6 worm cellular contexts compared by ENCODE assay signal in genomic region chrIV:14833537-14833936, ce11.
TF ChIP-seq lines count a peak whose summit lies in the region.

No protein-coding gene starts in this region.

TF ChIP-seq in whole organism, L1 larva, 84 proteins besides CTCF, POLR2A, EP300 and RAD21:
- TF ChIP-seq ces-1 (GFP tag; optimal IDR thresholded peaks at IDR 0.05; lab: Kevin White, UChicago) (no peak), snu-23 (GFP tag; optimal IDR thresholded peaks at IDR 0.05; lab: Kevin White, UChicago) (no peak), blmp-1 (tag; optimal IDR thresholded peaks at IDR 0.05; lab: Kevin White, UChicago) (peak; percentile 65), nhr-85 (tag; lab: Kevin White, UChicago) (peak; percentile 57), ceh-90 (tag; optimal IDR thresholded peaks at IDR 0.05; lab: Kevin White, UChicago) (no peak), mep-1 (tag; optimal IDR thresholded peaks at IDR 0.05; lab: Kevin White, UChicago) (peak; percentile 34)
TF ChIP-seq in whole organism, L1 larva: peak in this region for 3.

TF ChIP-seq in whole organism, L2 larva, 48 proteins besides CTCF, POLR2A, EP300 and RAD21:
- TF ChIP-seq ztf-1 (GFP tag; conservative IDR thresholded peaks at IDR 0.05; lab: Robert Waterston, UW) (no peak), nhr-129 (tag; optimal IDR thresholded peaks at IDR 0.05; lab: Kevin White, UChicago) (peak; percentile 60), fos-1 (tag; optimal IDR thresholded peaks at IDR 0.05; lab: Kevin White, UChicago) (peak; percentile 32), ceh-82 (tag; optimal IDR thresholded peaks at IDR 0.05; lab: Kevin White, UChicago) (no peak), lin-11 (tag; optimal IDR thresholded peaks at IDR 0.05; lab: Kevin White, UChicago) (no peak), blmp-1 (tag; optimal IDR thresholded peaks at IDR 0.05; lab: Kevin White, UChicago; ENCODE audit: insufficient read depth) (no peak)

TF ChIP-seq in whole organism, L3 larva, 47 proteins besides CTCF, POLR2A, EP300 and RAD21:
- TF ChIP-seq pha-4 (tag; optimal IDR thresholded peaks at IDR 0.05; lab: Kevin White, UChicago) (peak; percentile 34), jun-1 (tag; optimal IDR thresholded peaks at IDR 0.05; lab: Kevin White, UChicago) (no peak), hmg-11 (tag; optimal IDR thresholded peaks at IDR 0.05; lab: Kevin White, UChicago) (peak; percentile 44)

TF ChIP-seq in whole organism, L4 larva, 104 proteins besides CTCF, POLR2A, EP300 and RAD21:
- TF ChIP-seq nhr-111 (GFP tag; optimal IDR thresholded peaks at IDR 0.05; lab: Kevin White, UChicago) (no peak), hmg-1.1 (GFP tag; IDR thresholded peaks at IDR 0.05; lab: Robert Waterston, UW) (no peak), daf-16 (GFP tag; optimal IDR thresholded peaks at IDR 0.05; lab: Kevin White, UChicago) (no peak), daf-16 (tag; optimal IDR thresholded peaks at IDR 0.05; lab: Kevin White, UChicago) (peak; percentile 28), dve-1 (tag; optimal IDR thresholded peaks at IDR 0.05; lab: Kevin White, UChicago; ENCODE audit: insufficient read depth) (peak; percentile 29), lir-3 (tag; optimal IDR thresholded peaks at IDR 0.05; lab: Kevin White, UChicago) (no peak), mes-2 (tag; optimal IDR thresholded peaks at IDR 0.05; lab: Kevin White, UChicago; ENCODE audit: poor library complexity, severe bottlenecking) (no peak), ctbp-1 (GFP tag; IDR thresholded peaks at IDR 0.05; lab: Robert Waterston, UW) (no peak), zfp-3 (GFP tag; conservative IDR thresholded peaks at IDR 0.05; lab: Robert Waterston, UW) (no peak), skn-1 (tag; optimal IDR thresholded peaks at IDR 0.05; lab: Kevin White, UChicago) (no peak), Y48G9A.11 (GFP tag; IDR thresholded peaks at IDR 0.05; lab: Robert Waterston, UW) (no peak), php-3 (GFP tag; IDR thresholded peaks at IDR 0.05; lab: Robert Waterston, UW) (0 out of 2 replicates have a peak, but pooled peaks have one; percentile 17), unc-130 (GFP tag; optimal IDR thresholded peaks at IDR 0.05; lab: Kevin White, UChicago) (no peak)

TF ChIP-seq in whole organism, late embryonic, 69 proteins besides CTCF, POLR2A, EP300 and RAD21:
- TF ChIP-seq pax-1 (tag; optimal IDR thresholded peaks at IDR 0.05; lab: Kevin White, UChicago) (peak; percentile 70), ceh-45 (GFP tag; IDR thresholded peaks at IDR 0.05; lab: Robert Waterston, UW) (no peak), ets-4 (tag; optimal IDR thresholded peaks at IDR 0.05; lab: Kevin White, UChicago) (no peak), gmeb-2 (tag; optimal IDR thresholded peaks at IDR 0.05; lab: Kevin White, UChicago) (no peak), nfya-1 (tag; optimal IDR thresholded peaks at IDR 0.05; lab: Kevin White, UChicago) (peak; percentile 13), fkh-6 (tag; optimal IDR thresholded peaks at IDR 0.05; lab: Kevin White, UChicago) (no peak), ztf-16 (tag; optimal IDR thresholded peaks at IDR 0.05; lab: Kevin White, UChicago) (no peak), ceh-19 (GFP tag; optimal IDR thresholded peaks at IDR 0.05; lab: Kevin White, UChicago) (no peak), sox-4 (tag; optimal IDR thresholded peaks at IDR 0.05; lab: Kevin White, UChicago) (no peak), unc-3 (GFP tag; conservative IDR thresholded peaks at IDR 0.05; lab: Robert Waterston, UW) (no peak), unc-3 (tag; optimal IDR thresholded peaks at IDR 0.05; lab: Kevin White, UChicago) (no peak), sox-2 (GFP tag; IDR thresholded peaks at IDR 0.05; lab: Robert Waterston, UW) (no peak), ceh-30 (tag; optimal IDR thresholded peaks at IDR 0.05; lab: Kevin White, UChicago) (no peak), tbx-7 (tag; optimal IDR thresholded peaks at IDR 0.05; lab: Kevin White, UChicago) (no peak), ceh-34 (tag; optimal IDR thresholded peaks at IDR 0.05; lab: Kevin White, UChicago) (no peak), ceh-31 (tag; optimal IDR thresholded peaks at IDR 0.05; lab: Kevin White, UChicago) (peak; percentile 21), pat-9 (tag; optimal IDR thresholded peaks at IDR 0.05; lab: Kevin White, UChicago) (no peak), Y22D7AL.16 (tag; optimal IDR thresholded peaks at IDR 0.05; lab: Kevin White, UChicago) (no peak)

TF ChIP-seq in whole organism, mixed stage, embryonic, 35 proteins besides CTCF, POLR2A, EP300 and RAD21:
- TF ChIP-seq unc-120 (tag; optimal IDR thresholded peaks at IDR 0.05; lab: Kevin White, UChicago; ENCODE audit: poor library complexity, severe bottlenecking): no peak
- TF ChIP-seq unc-62 (GFP tag; optimal IDR thresholded peaks at IDR 0.05; lab: Kevin White, UChicago): no peak
- TF ChIP-seq M03D4.4 (tag; optimal IDR thresholded peaks at IDR 0.05; lab: Kevin White, UChicago): no peak
- TF ChIP-seq sptf-1 (tag; optimal IDR thresholded peaks at IDR 0.05; lab: Kevin White, UChicago): peak; percentile 15

Comparison
In these comparisons a context has a peak if more than half of its experiments do, and no peak if none do; other contexts are left out.
1. Of the 29 proteins assayed by ChIP-seq in both whole organism, L4 larva and whole organism, L1 larva: peak only in whole organism, L4 larva: none; only in whole organism, L1 larva: mep-1; in both: none; in neither: 28.